Worm (Caenorhabditis elegans) whole organism, early embryonic: ENCODE data around the gene dsb-2.

ENCODE experiments used
- B0310.2 ChIP-seq: sonication (generic microtip); optimal IDR thresholded peaks from 2 replicates; lab custom pipeline; 2016; ENCODE audit warnings: mild to moderate bottlenecking, missing genetic modification characterization, missing compliant biosample characterization
- ama-1 ChIP-seq: fragments of 150-350 bp; optimal IDR thresholded peaks from 2 replicates; lab custom pipeline; 2014
- ceh-36 ChIP-seq: sonication (generic microtip); optimal IDR thresholded peaks from 2 replicates; lab custom pipeline; 2016; ENCODE audit warnings: missing genetic modification characterization, inconsistent platforms, missing compliant biosample characterization
- ets-7 ChIP-seq: sonication (generic microtip); optimal IDR thresholded peaks from 2 replicates; lab custom pipeline; 2016; ENCODE audit warnings: missing genotype, missing genetic modification characterization, missing compliant biosample characterization
- flt-1 ChIP-seq: fragments of 200-800 bp; sonication (Bioruptor generic); IDR thresholded peaks from 2 replicates; pipeline ENCODE4 v1.3.6; 2022; ENCODE audit warnings: missing genetic modification characterization, missing compliant biosample characterization
- hmbx-1 ChIP-seq: sonication (generic microtip); optimal IDR thresholded peaks from 2 replicates; lab custom pipeline; 2016; ENCODE audit warnings: mild to moderate bottlenecking, missing genetic modification characterization, missing compliant biosample characterization
- hmg-4 ChIP-seq: fragments of 200-800 bp; sonication (Bioruptor generic); optimal IDR thresholded peaks from 2 replicates; lab custom pipeline; 2018; ENCODE audit warnings: mild to moderate bottlenecking, missing genetic modification characterization, missing compliant biosample characterization
- hnd-1 ChIP-seq: sonication (generic microtip); optimal IDR thresholded peaks from 2 replicates; lab custom pipeline; 2016; ENCODE audit warnings: missing genetic modification characterization, missing compliant biosample characterization
- sea-1 ChIP-seq: fragments of 200-800 bp; sonication (Bioruptor generic); conservative IDR thresholded peaks from 2 replicates; pipeline ENCODE4 v1.3.6; 2022; ENCODE audit warnings: missing genetic modification characterization, missing compliant biosample characterization
- tra-4 ChIP-seq: sonication (generic microtip); optimal IDR thresholded peaks from 2 replicates; lab custom pipeline; 2017; ENCODE audit warnings: missing genetic modification characterization, missing compliant biosample characterization

ce11 chrII:14361719-14362118, 49.2 kb upstream of the dsb-2 start, which contains the start of gene tebp-1:
- TF ChIP-seq hmbx-1 (no peak), flt-1 (GFP tag; lab: Robert Waterston, UW) (no peak), ama-1 (lab: Kevin White, UChicago) (no peak), hmg-4 (GFP tag; lab: Kevin White, UChicago) (no peak), tra-4 (tag; lab: Kevin White, UChicago) (no peak), hnd-1 (tag; lab: Kevin White, UChicago) (no peak), sea-1 (GFP tag; lab: Robert Waterston, UW) (no peak), ets-7 (no peak), ceh-36 (no peak), B0310.2 (tag; lab: Kevin White, UChicago) (no peak)
